Fruit fly (Drosophila melanogaster) whole organism, embryonic: ENCODE measurements around the gene CG12539.
A peak's percentile ranks its signal among the peaks of the same experiment; 100 is the strongest.

Experiments used
- Asciz ChIP-seq: fragments of 200-800 bp; sonication (Bioruptor generic); optimal IDR thresholded peaks from 2 replicates; lab custom pipeline; 2017; ENCODE audit warnings: missing biosample characterization, mild to moderate bottlenecking, missing genetic modification characterization, missing genetic modification reagents
- BEAF-32 ChIP-seq: fragments of 200-800 bp; sonication (Bioruptor generic); optimal IDR thresholded peaks from 3 replicates; lab custom pipeline; 2017; ENCODE audit warnings: missing biosample characterization, missing genetic modification characterization, mild to moderate bottlenecking, moderate library complexity, missing genetic modification reagents
- CG11093 ChIP-seq: fragments of 200-800 bp; sonication (Bioruptor generic); IDR thresholded peaks from 3 replicates; pipeline ENCODE4 v1.3.6; 2022; ENCODE audit warnings: missing biosample characterization, missing genetic modification characterization
- CG11504 ChIP-seq: fragments of 200-800 bp; sonication (Bioruptor generic); optimal IDR thresholded peaks from 3 replicates; lab custom pipeline; 2019; ENCODE audit warnings: missing biosample characterization, mild to moderate bottlenecking, missing genetic modification characterization, moderate library complexity
- CG11723 ChIP-seq: fragments of 200-800 bp; sonication (Bioruptor generic); optimal IDR thresholded peaks from 2 replicates; lab custom pipeline; 2017; ENCODE audit warnings: missing biosample characterization, mild to moderate bottlenecking, missing genetic modification characterization
- CG12219 ChIP-seq: fragments of 200-800 bp; sonication (Bioruptor generic); optimal IDR thresholded peaks from 3 replicates; lab custom pipeline; 2018; ENCODE audit warnings: missing biosample characterization, mild to moderate bottlenecking, missing genetic modification characterization
- CG1233 ChIP-seq: fragments of 200-800 bp; sonication (Bioruptor generic); optimal IDR thresholded peaks from 4 replicates; lab custom pipeline; 2018; ENCODE audit warnings: missing biosample characterization, mild to moderate bottlenecking, missing genetic modification characterization
- CG13123 ChIP-seq: fragments of 200-800 bp; sonication (Bioruptor generic); optimal IDR thresholded peaks from 2 replicates; lab custom pipeline; 2016; ENCODE audit warnings: missing biosample characterization, missing genetic modification characterization
- CG14014 ChIP-seq: fragments of 200-800 bp; sonication (Bioruptor generic); IDR thresholded peaks from 2 replicates; pipeline ENCODE4 v1.3.6; 2022; ENCODE audit warnings: missing biosample characterization, missing genetic modification characterization
- CG14441 ChIP-seq: fragments of 200-800 bp; sonication (Bioruptor generic); IDR thresholded peaks from 2 replicates; pipeline ENCODE4 v1.3.6; 2022; ENCODE audit warnings: missing biosample characterization, missing genetic modification characterization
- CG14710 ChIP-seq: fragments of 200-800 bp; sonication (Bioruptor generic); optimal IDR thresholded peaks from 3 replicates; lab custom pipeline; 2019; ENCODE audit warnings: missing biosample characterization, mild to moderate bottlenecking, missing genetic modification characterization, moderate library complexity
- CG18476 ChIP-seq: fragments of 200-800 bp; sonication (Bioruptor generic); optimal IDR thresholded peaks from 2 replicates; lab custom pipeline; 2016; ENCODE audit warnings: missing biosample characterization, mild to moderate bottlenecking, missing genetic modification characterization
- CG2875 ChIP-seq: fragments of 200-800 bp; sonication (Bioruptor generic); optimal IDR thresholded peaks from 2 replicates; lab custom pipeline; 2017; ENCODE audit warnings: missing biosample characterization, mild to moderate bottlenecking, missing genetic modification characterization, missing genetic modification reagents
- CG31365 ChIP-seq: fragments of 200-800 bp; sonication (Bioruptor generic); optimal IDR thresholded peaks from 2 replicates; lab custom pipeline; 2018; ENCODE audit warnings: missing biosample characterization, mild to moderate bottlenecking, missing genetic modification characterization
- CG31388 ChIP-seq: fragments of 200-800 bp; sonication (Bioruptor generic); optimal IDR thresholded peaks from 2 replicates; lab custom pipeline; 2016; ENCODE audit warnings: missing biosample characterization, missing genetic modification characterization
- CG3726 ChIP-seq: fragments of 200-800 bp; sonication (Bioruptor generic); IDR thresholded peaks from 3 replicates; pipeline ENCODE4, ENCODE4 v1.3.6; 2022; ENCODE audit warnings: missing biosample characterization, missing genetic modification characterization
- CG4730 ChIP-seq: fragments of 200-800 bp; sonication (Bioruptor generic); IDR thresholded peaks from 2 replicates; pipeline ENCODE4 v1.3.6; 2022; ENCODE audit warnings: missing biosample characterization, missing genetic modification characterization
- CG6683 ChIP-seq: fragments of 200-800 bp; sonication (Bioruptor generic); optimal IDR thresholded peaks from 2 replicates; lab custom pipeline; 2017; ENCODE audit warnings: missing biosample characterization, mild to moderate bottlenecking, missing genetic modification characterization, missing genetic modification reagents
- CG7786 ChIP-seq: fragments of 200-800 bp; sonication (Bioruptor generic); optimal IDR thresholded peaks from 2 replicates; lab custom pipeline; 2016; ENCODE audit warnings: missing biosample characterization, missing genetic modification characterization
- CG7987 ChIP-seq: fragments of 200-800 bp; sonication (Bioruptor generic); optimal IDR thresholded peaks from 2 replicates; lab custom pipeline; 2018; ENCODE audit warnings: missing biosample characterization, mild to moderate bottlenecking, missing genetic modification characterization, moderate library complexity
- CG8290 ChIP-seq, 3 experiments: fragments of 200-800 bp; sonication (Bioruptor generic); optimal IDR thresholded peaks; 2 replicates each; lab custom pipeline; 2016 to 2019; ENCODE audit warnings: missing biosample characterization in 3 of 3, missing genetic modification characterization in 3 of 3, mild to moderate bottlenecking in 2 of 3, moderate library complexity in 1 of 3
- CG9817 ChIP-seq: fragments of 200-800 bp; sonication (Bioruptor generic); optimal IDR thresholded peaks from 2 replicates; lab custom pipeline; 2018; ENCODE audit warnings: missing biosample characterization, mild to moderate bottlenecking, missing genetic modification characterization, moderate library complexity
- CG9932 ChIP-seq: fragments of 200-800 bp; sonication (Bioruptor generic); IDR thresholded peaks from 2 replicates; pipeline ENCODE4 v1.3.6; 2022; ENCODE audit warnings: missing biosample characterization, missing genetic modification characterization
- Deaf1 ChIP-seq: fragments of 200-800 bp; optimal IDR thresholded peaks from 3 replicates; lab custom pipeline; 2019; ENCODE audit warnings: missing biosample characterization, mild to moderate bottlenecking, missing genetic modification characterization, moderate library complexity
- Eip74EF ChIP-seq, 2 experiments: fragments of 200-800 bp in 1 of 2; fragments of >200 bp in 1 of 2; sonication (Bioruptor generic) in 1 of 2; optimal IDR thresholded peaks; 2 replicates each; lab custom pipeline; 2017 to 2019; ENCODE audit warnings: missing biosample characterization in 2 of 2, missing genetic modification characterization in 2 of 2, mild to moderate bottlenecking in 1 of 2, moderate library complexity in 1 of 2
- Opbp ChIP-seq: fragments of 200-800 bp; sonication (Bioruptor generic); IDR thresholded peaks from 3 replicates; pipeline ENCODE4 v1.3.6; 2022; ENCODE audit warnings: missing biosample characterization, missing genetic modification characterization; ENCODE audit not compliant: partially characterized antibody
- Pdp1 ChIP-seq, 2 experiments: fragments of 200-800 bp; sonication (Bioruptor generic); optimal IDR thresholded peaks; 3 replicates each; lab custom pipeline; 2016; ENCODE audit warnings: missing biosample characterization in 2 of 2, missing genetic modification characterization in 2 of 2, mild to moderate bottlenecking in 1 of 2, moderate library complexity in 1 of 2
- Ravus ChIP-seq: fragments of 200-800 bp; sonication (Bioruptor generic); IDR thresholded peaks from 2 replicates; pipeline ENCODE4 v1.3.6; 2022; ENCODE audit warnings: missing biosample characterization, missing genetic modification characterization
- Rfx ChIP-seq: fragments of 200-800 bp; sonication (Bioruptor generic); IDR thresholded peaks from 2 replicates; pipeline ENCODE4 v1.3.6; 2022; ENCODE audit warnings: missing biosample characterization, missing genetic modification characterization
- Xrp1 ChIP-seq: fragments of 200-800 bp; sonication (Bioruptor generic); IDR thresholded peaks from 2 replicates; pipeline ENCODE4 v1.3.6; 2022; ENCODE audit warnings: missing biosample characterization, missing genetic modification characterization
- abd-A ChIP-seq: fragments of 200-800 bp; sonication (Bioruptor generic); optimal IDR thresholded peaks from 3 replicates; lab custom pipeline; 2019; ENCODE audit warnings: missing biosample characterization, mild to moderate bottlenecking, missing genetic modification characterization, moderate library complexity
- al ChIP-seq: fragments of 200-800 bp; sonication (Bioruptor generic); IDR thresholded peaks from 2 replicates; pipeline ENCODE4 v1.3.6; 2022; ENCODE audit warnings: missing biosample characterization, missing genetic modification characterization
- amos ChIP-seq: fragments of 200-800 bp; sonication (Bioruptor generic); IDR thresholded peaks from 2 replicates; pipeline ENCODE4 v1.3.6; 2022; ENCODE audit warnings: missing biosample characterization, missing genetic modification characterization; ENCODE audit not compliant: partially characterized antibody
- cad ChIP-seq: fragments of >200 bp; optimal IDR thresholded peaks from 2 replicates; lab custom pipeline; 2017; ENCODE audit warnings: missing biosample characterization, missing genetic modification characterization
- ci ChIP-seq: fragments of 200-800 bp; sonication (Bioruptor generic); IDR thresholded peaks from 3 replicates; pipeline ENCODE4 v1.3.6; 2022; ENCODE audit warnings: missing biosample characterization, missing genetic modification characterization
- fru ChIP-seq: fragments of >200 bp; optimal IDR thresholded peaks from 2 replicates; lab custom pipeline; 2017
- fu2 ChIP-seq: fragments of 200-800 bp; sonication (Bioruptor generic); optimal IDR thresholded peaks from 2 replicates; lab custom pipeline; 2016; ENCODE audit warnings: missing biosample characterization, missing genetic modification characterization
- gcm2 ChIP-seq: fragments of 200-800 bp; sonication (Bioruptor generic); optimal IDR thresholded peaks from 2 replicates; lab custom pipeline; 2016; ENCODE audit warnings: missing biosample characterization, missing genetic modification characterization
- grn ChIP-seq: fragments of 200-800 bp; sonication (Bioruptor generic); optimal IDR thresholded peaks from 3 replicates; lab custom pipeline; 2017; ENCODE audit warnings: missing biosample characterization, missing genetic modification characterization
- jigr1 ChIP-seq: fragments of 200-800 bp; sonication (Bioruptor generic); IDR thresholded peaks from 3 replicates; pipeline ENCODE4 v1.3.6; 2022; ENCODE audit warnings: missing biosample characterization, missing genetic modification characterization
- pan ChIP-seq, 4 experiments: fragments of >200 bp in 3 of 4; fragments of 200-800 bp in 1 of 4; sonication (Bioruptor generic) in 1 of 4; optimal IDR thresholded peaks in 3 of 4; IDR thresholded peaks in 1 of 4; 2 replicates each; pipeline versions ENCODE4 v1.3.6 to Lab custom; 2017 to 2022; ENCODE audit warnings: missing biosample characterization in 2 of 4, missing genetic modification characterization in 2 of 4, mixed read lengths in 1 of 4
- pros ChIP-seq: fragments of 200-800 bp; sonication (Bioruptor generic); optimal IDR thresholded peaks from 3 replicates; lab custom pipeline; 2019; ENCODE audit warnings: missing biosample characterization, mild to moderate bottlenecking, missing genetic modification characterization, moderate library complexity
- repo ChIP-seq: fragments of 200-800 bp; sonication (Bioruptor generic); optimal IDR thresholded peaks from 2 replicates; lab custom pipeline; 2016; ENCODE audit warnings: missing biosample characterization, missing genetic modification characterization
- row ChIP-seq: fragments of 200-800 bp; sonication (Bioruptor generic); IDR thresholded peaks from 3 replicates; pipeline ENCODE4 v1.3.6; 2022; ENCODE audit warnings: missing biosample characterization, missing genetic modification characterization
- sisA ChIP-seq: fragments of 200-800 bp; sonication (Bioruptor generic); IDR thresholded peaks from 2 replicates; pipeline ENCODE4 v1.3.6; 2022; ENCODE audit warnings: missing biosample characterization, missing genetic modification characterization
- so ChIP-seq: fragments of 200-800 bp; sonication (Bioruptor generic); IDR thresholded peaks from 3 replicates; pipeline ENCODE4 v1.3.6; 2022; ENCODE audit warnings: missing biosample characterization, missing genetic modification characterization
- sug ChIP-seq: fragments of 200-800 bp; optimal IDR thresholded peaks from 2 replicates; lab custom pipeline; 2019; ENCODE audit warnings: missing biosample characterization, mild to moderate bottlenecking, missing genetic modification characterization, moderate library complexity
- trem ChIP-seq: fragments of 200-800 bp; optimal IDR thresholded peaks from 3 replicates; lab custom pipeline; 2019; ENCODE audit warnings: missing biosample characterization, mild to moderate bottlenecking, missing genetic modification characterization, moderate library complexity
- twi ChIP-seq: fragments of 200-800 bp; optimal IDR thresholded peaks from 2 replicates; lab custom pipeline; 2019; ENCODE audit warnings: missing biosample characterization, mild to moderate bottlenecking, missing genetic modification characterization, moderate library complexity
- unpg ChIP-seq: fragments of 200-800 bp; sonication (Bioruptor generic); optimal IDR thresholded peaks from 3 replicates; lab custom pipeline; 2018; ENCODE audit warnings: missing biosample characterization, mild to moderate bottlenecking, missing genetic modification characterization, moderate library complexity

Gene CG12539

dm6 chrX:14805646-14806045, 38.9 kb downstream of the CG12539 start (continued):
- TF ChIP-seq Eip74EF (GFP tag; optimal IDR thresholded peaks at IDR 0.05; lab: Kevin White, UChicago): no peak
- no peak for TF ChIP-seq CG13123
- TF ChIP-seq fru (lab: Kevin White, UChicago): no peak
- TF ChIP-seq pan (optimal IDR thresholded peaks at IDR 0.05; lab: Kevin White, UChicago): no peak
- TF ChIP-seq pan (GFP tag; optimal IDR thresholded peaks at IDR 0.05 in 1 of 2, IDR thresholded peaks at IDR 0.05 in 1 of 2): no peak
- TF ChIP-seq Deaf1: no peak
- TF ChIP-seq sug (tag; lab: Kevin White, UChicago): no peak
- TF ChIP-seq CG9817: no peak
- TF ChIP-seq Asciz (GFP tag; lab: Kevin White, UChicago): no peak
- TF ChIP-seq amos (GFP tag; lab: Robert Waterston, UW): no peak
- no peak for TF ChIP-seq BEAF-32
- no peak for TF ChIP-seq CG9932 (GFP tag; lab: Robert Waterston, UW)
- TF ChIP-seq CG12219 (GFP tag; lab: Kevin White, UChicago): no peak
- TF ChIP-seq sisA (GFP tag; lab: Robert Waterston, UW): no peak
- TF ChIP-seq CG14710 (tag; lab: Kevin White, UChicago): peak; percentile 7
- TF ChIP-seq CG11093 (GFP tag; lab: Robert Waterston, UW): no peak
- no peak for TF ChIP-seq CG11723 (GFP tag; lab: Kevin White, UChicago)
- TF ChIP-seq CG18476 (GFP tag; lab: Kevin White, UChicago): no peak
- no peak for TF ChIP-seq CG4730 (GFP tag; lab: Robert Waterston, UW)
- TF ChIP-seq CG14014 (GFP tag; lab: Robert Waterston, UW): no peak
- no peak for TF ChIP-seq CG7987 (GFP tag; lab: Kevin White, UChicago)
- TF ChIP-seq cad: no peak
- peak in 1 of 2 experiments; percentile 5 for TF ChIP-seq Pdp1 (GFP tag; optimal IDR thresholded peaks at IDR 0.05; lab: Kevin White, UChicago)
- no peak for TF ChIP-seq twi (tag; lab: Kevin White, UChicago)
- peak; percentile 22 for TF ChIP-seq unpg
- TF ChIP-seq ci: peak; percentile 64; the same call in 1 of the 3 replicates
- TF ChIP-seq Rfx (GFP tag; lab: Robert Waterston, UW): no peak
- TF ChIP-seq row: no peak
- peak; percentile 46 for TF ChIP-seq Xrp1 (GFP tag; lab: Robert Waterston, UW)
- no peak for TF ChIP-seq Opbp (GFP tag; lab: Robert Waterston, UW)
- TF ChIP-seq CG2875 (GFP tag; lab: Kevin White, UChicago): peak; percentile 24
- no peak for TF ChIP-seq CG3726
- TF ChIP-seq trem (tag; lab: Kevin White, UChicago): no peak
- no peak for TF ChIP-seq grn (GFP tag; lab: Kevin White, UChicago)
- no peak for TF ChIP-seq gcm2
- no peak for TF ChIP-seq CG1233 (GFP tag; lab: Kevin White, UChicago)
- TF ChIP-seq CG8290 (GFP tag; optimal IDR thresholded peaks at IDR 0.05; lab: Kevin White, UChicago): no peak
- no peak for TF ChIP-seq CG8290 (tag; optimal IDR thresholded peaks at IDR 0.05; lab: Kevin White, UChicago)
- TF ChIP-seq jigr1 (GFP tag; lab: Robert Waterston, UW): no peak
- TF ChIP-seq CG14441 (GFP tag; lab: Robert Waterston, UW): no peak
- no peak for TF ChIP-seq so (GFP tag; lab: Robert Waterston, UW)
- TF ChIP-seq pros (GFP tag; lab: Kevin White, UChicago): no peak
- no peak for TF ChIP-seq CG7786
- no peak for TF ChIP-seq abd-A (tag; lab: Kevin White, UChicago)
- TF ChIP-seq repo: no peak
- TF ChIP-seq fu2: no peak
- no peak for TF ChIP-seq CG31365 (tag; lab: Kevin White, UChicago)
- TF ChIP-seq CG11504 (tag; lab: Kevin White, UChicago): peak; percentile 32
- no peak for TF ChIP-seq Ravus (GFP tag; lab: Robert Waterston, UW)
- TF ChIP-seq CG31388 (GFP tag; lab: Kevin White, UChicago): no peak
- TF ChIP-seq CG6683 (GFP tag; lab: Kevin White, UChicago): no peak
- no peak for TF ChIP-seq al
